Worm (Caenorhabditis elegans): ENCODE measurements around the gene ZK856.14.

- no peak for TF ChIP-seq ceh-36 (tag; optimal IDR thresholded peaks at IDR 0.05)
- TF ChIP-seq F13C5.2 (tag; optimal IDR thresholded peaks at IDR 0.05), result no peak
- TF ChIP-seq ama-1 (optimal IDR thresholded peaks at IDR 0.05), result no peak
- no peak for TF ChIP-seq hmg-4 (GFP tag; optimal IDR thresholded peaks at IDR 0.05)
- TF ChIP-seq tra-4 (tag; optimal IDR thresholded peaks at IDR 0.05), result no peak
- no peak for TF ChIP-seq flt-1 (GFP tag; IDR thresholded peaks at IDR 0.05)
- TF ChIP-seq ets-7 (tag; optimal IDR thresholded peaks at IDR 0.05), result no peak
- no peak for TF ChIP-seq scrt-1 (GFP tag; IDR thresholded peaks at IDR 0.05)
- no peak for TF ChIP-seq pes-1 (GFP tag; IDR thresholded peaks at IDR 0.05)
- no peak for TF ChIP-seq sea-1 (GFP tag; conservative IDR thresholded peaks at IDR 0.05)
- TF ChIP-seq aly-1 (tag; optimal IDR thresholded peaks at IDR 0.05), result no peak
- TF ChIP-seq hnd-1 (tag; optimal IDR thresholded peaks at IDR 0.05), result no peak
- no peak for TF ChIP-seq ceh-13 (GFP tag; optimal IDR thresholded peaks at IDR 0.05)
- TF ChIP-seq tbx-37 (GFP tag; conservative IDR thresholded peaks at IDR 0.05), result no peak
Measured at ce11 chrV:10266050-10266449, 49.2 kb downstream of the ZK856.14 start.
